Worm (Caenorhabditis elegans): ENCODE measurements around the gene elt-7.

DNA sequence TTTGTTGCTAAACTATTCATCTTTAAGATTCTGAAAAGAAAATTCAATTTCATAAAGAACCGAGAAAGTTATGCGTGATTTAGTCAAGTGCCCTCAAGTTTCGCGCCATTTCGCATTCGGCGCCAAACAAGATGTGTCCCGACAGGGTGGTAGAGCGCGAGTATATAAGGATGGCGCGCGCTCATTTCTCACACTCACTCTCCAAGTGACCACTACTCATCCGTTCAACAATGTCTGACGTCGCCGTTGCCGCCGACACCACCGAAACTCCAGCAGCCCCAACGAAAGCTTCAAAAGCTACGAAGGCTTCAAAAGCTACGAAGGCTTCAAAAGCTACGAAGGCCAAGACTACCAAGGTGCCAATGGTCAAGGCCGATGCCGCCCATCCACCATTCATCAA, 16.3 kb upstream of the elt-7 start, which contains the start of gene hil-4:
- TF ChIP-seq ceh-36 (tag; optimal IDR thresholded peaks at IDR 0.05), result no peak
- TF ChIP-seq ama-1 (optimal IDR thresholded peaks at IDR 0.05), result no peak
- no peak for TF ChIP-seq tra-4 (tag; optimal IDR thresholded peaks at IDR 0.05)
- TF ChIP-seq F13C5.2 (tag; optimal IDR thresholded peaks at IDR 0.05), result no peak
- TF ChIP-seq ceh-13 (GFP tag; optimal IDR thresholded peaks at IDR 0.05), result no peak
- no peak for TF ChIP-seq hnd-1 (tag; optimal IDR thresholded peaks at IDR 0.05)
- no peak for TF ChIP-seq pes-1 (GFP tag; IDR thresholded peaks at IDR 0.05)
